Worm (Caenorhabditis elegans) whole organism, mixed stage, embryonic: ENCODE data around the gene F47B7.5.

ENCODE experiments used
- M03D4.4 ChIP-seq: sonication (generic microtip); optimal IDR thresholded peaks from 2 replicates; lab custom pipeline; 2017; ENCODE audit warnings: mild to moderate bottlenecking, missing genetic modification characterization, missing compliant biosample characterization
- blmp-1 ChIP-seq: fragments of 150-350 bp; optimal IDR thresholded peaks from 2 replicates; lab custom pipeline; 2014; ENCODE audit warnings: missing biosample characterization, missing genetic modification characterization
- ces-1 ChIP-seq: fragments of 150-350 bp; optimal IDR thresholded peaks from 2 replicates; lab custom pipeline; 2014; ENCODE audit warnings: missing biosample characterization, missing genetic modification reagents, missing genetic modification characterization
- elt-1 ChIP-seq: sonication (generic microtip); optimal IDR thresholded peaks from 2 replicates; lab custom pipeline; 2017; ENCODE audit warnings: missing genetic modification characterization, mild to moderate bottlenecking, missing compliant biosample characterization, antibody characterized with exemption, moderate library complexity, borderline replicate concordance; ENCODE audit not compliant: insufficient read depth
- lin-13 ChIP-seq: fragments of 150-350 bp; optimal IDR thresholded peaks from 2 replicates; lab custom pipeline; 2014; ENCODE audit warnings: missing biosample characterization, missing genetic modification characterization
- mab-5 ChIP-seq: fragments of 150-350 bp; optimal IDR thresholded peaks from 2 replicates; lab custom pipeline; 2014; ENCODE audit warnings: missing biosample characterization, missing genetic modification characterization
- mep-1 ChIP-seq: fragments of 150-350 bp; optimal IDR thresholded peaks from 2 replicates; lab custom pipeline; 2017; ENCODE audit warnings: missing biosample characterization, missing genetic modification reagents, missing genetic modification characterization, inconsistent platforms
- nhr-12 ChIP-seq: fragments of 150-350 bp; optimal IDR thresholded peaks from 2 replicates; lab custom pipeline; 2014; ENCODE audit warnings: missing biosample characterization, missing genetic modification characterization
- nhr-237 ChIP-seq: fragments of 150-350 bp; optimal IDR thresholded peaks from 2 replicates; lab custom pipeline; 2014; ENCODE audit warnings: missing biosample characterization, missing genetic modification characterization
- nhr-76 ChIP-seq: sonication (generic microtip); optimal IDR thresholded peaks from 2 replicates; lab custom pipeline; 2017; ENCODE audit warnings: missing biosample characterization, missing genetic modification characterization
- unc-39 ChIP-seq: fragments of 150-350 bp; optimal IDR thresholded peaks from 2 replicates; lab custom pipeline; 2014; ENCODE audit warnings: missing biosample characterization, missing genetic modification characterization
- unc-62 ChIP-seq: fragments of 150-350 bp; optimal IDR thresholded peaks from 2 replicates; lab custom pipeline; 2014; ENCODE audit warnings: missing biosample characterization, missing genetic modification reagents, missing genetic modification characterization
- ztf-11 ChIP-seq: fragments of 150-350 bp; optimal IDR thresholded peaks from 2 replicates; lab custom pipeline; 2014; ENCODE audit warnings: missing biosample characterization, missing genetic modification characterization

ce11 chrX:3791098-3791497 is 22.5 kb upstream of the F47B7.5 start:
- TF ChIP-seq nhr-237: no peak
- no peak for TF ChIP-seq ztf-11 (tag; lab: Kevin White, UChicago)
- TF ChIP-seq M03D4.4 (tag; lab: Kevin White, UChicago): no peak
- no peak for TF ChIP-seq nhr-76 (tag; lab: Kevin White, UChicago)
- no peak for TF ChIP-seq blmp-1
- TF ChIP-seq unc-39 (tag; lab: Kevin White, UChicago): no peak
- TF ChIP-seq nhr-12: no peak
- no peak for TF ChIP-seq unc-62 (GFP tag; lab: Kevin White, UChicago)
- no peak for TF ChIP-seq lin-13 (tag; lab: Kevin White, UChicago)
- no peak for TF ChIP-seq mab-5 (tag; lab: Kevin White, UChicago)
- no peak for TF ChIP-seq elt-1 (tag; lab: Kevin White, UChicago)
- TF ChIP-seq mep-1: no peak
- TF ChIP-seq ces-1: no peak
